Fruit fly (Drosophila melanogaster) whole organism, prepupa: ENCODE data around the gene CG10031.

Experiments used
- CG10669 ChIP-seq: fragments of 200-800 bp; sonication (Bioruptor generic); optimal IDR thresholded peaks from 3 replicates; lab custom pipeline; 2018; ENCODE audit warnings: missing biosample characterization, mild to moderate bottlenecking, missing genetic modification characterization, moderate library complexity
- CG11294 ChIP-seq: fragments of 200-800 bp; sonication (Bioruptor generic); IDR thresholded peaks from 2 replicates; pipeline ENCODE4 v1.3.6; 2022; ENCODE audit warnings: missing biosample characterization, missing genetic modification characterization
- CG11762 ChIP-seq: fragments of 200-800 bp; sonication (Bioruptor generic); optimal IDR thresholded peaks from 3 replicates; lab custom pipeline; 2016; ENCODE audit warnings: missing biosample characterization, missing genetic modification characterization; ENCODE audit not compliant: insufficient read depth
- CG11902 ChIP-seq: fragments of 200-800 bp; sonication (Bioruptor generic); optimal IDR thresholded peaks from 3 replicates; lab custom pipeline; 2016; ENCODE audit warnings: missing biosample characterization, missing genetic modification characterization
- CG6854 ChIP-seq: fragments of 200-800 bp; sonication (Bioruptor generic); optimal IDR thresholded peaks from 2 replicates; lab custom pipeline; 2017; ENCODE audit warnings: missing biosample characterization, mild to moderate bottlenecking, missing genetic modification characterization
- CG8632 ChIP-seq: fragments of 200-800 bp; sonication (Bioruptor generic); optimal IDR thresholded peaks from 3 replicates; lab custom pipeline; 2016; ENCODE audit warnings: missing biosample characterization, missing genetic modification characterization
- Met ChIP-seq: fragments of 200-800 bp; sonication (Bioruptor generic); optimal IDR thresholded peaks from 3 replicates; lab custom pipeline; 2016; ENCODE audit warnings: missing biosample characterization, missing genetic modification characterization
- pdm3 ChIP-seq: fragments of 200-800 bp; sonication (Bioruptor generic); optimal IDR thresholded peaks from 3 replicates; lab custom pipeline; 2016; ENCODE audit warnings: missing biosample characterization, missing genetic modification characterization
- vri ChIP-seq: fragments of 200-800 bp; sonication (Bioruptor generic); optimal IDR thresholded peaks from 3 replicates; lab custom pipeline; 2016; ENCODE audit warnings: missing biosample characterization, mild to moderate bottlenecking, missing genetic modification characterization

dm6 chr2L:3719414-3719959, 20.6 kb upstream of the CG10031 start:
- TF ChIP-seq pdm3 = peak; percentile 50
- TF ChIP-seq CG10669 = peak; percentile 25
- TF ChIP-seq vri (GFP tag; lab: Kevin White, UChicago) = no peak
- TF ChIP-seq CG8632 (GFP tag; lab: Kevin White, UChicago) = peak; percentile 42
- no peak for TF ChIP-seq CG11902
- no peak for TF ChIP-seq CG11294 (GFP tag; lab: Robert Waterston, UW)
- TF ChIP-seq CG6854 (GFP tag; lab: Kevin White, UChicago) = no peak
- peak; percentile 22 for TF ChIP-seq Met
- TF ChIP-seq CG11762 (GFP tag; lab: Kevin White, UChicago) = no peak
